Fruit fly (Drosophila melanogaster) whole organism, wandering third instar larva: ENCODE measurements around the gene CG9411.

Experiments used
- Abd-B ChIP-seq: fragments of >200 bp; optimal IDR thresholded peaks from 2 replicates; lab custom pipeline; 2017; ENCODE audit warnings: missing biosample characterization, missing genetic modification characterization
- CG32264 ChIP-seq: fragments of 200-800 bp; sonication (Bioruptor generic); optimal IDR thresholded peaks from 2 replicates; lab custom pipeline; 2016; ENCODE audit warnings: missing biosample characterization, missing genetic modification characterization
- CG9705 ChIP-seq: fragments of 200-800 bp; sonication (Bioruptor generic); optimal IDR thresholded peaks from 2 replicates; lab custom pipeline; 2018; ENCODE audit warnings: missing biosample characterization, mild to moderate bottlenecking, missing genetic modification characterization
- CrebA ChIP-seq: fragments of 200-800 bp; sonication (Bioruptor generic); optimal IDR thresholded peaks from 2 replicates; lab custom pipeline; 2016; ENCODE audit warnings: missing biosample characterization, mild to moderate bottlenecking, missing genetic modification characterization, borderline replicate concordance
- Dfd ChIP-seq: fragments of >200 bp; optimal IDR thresholded peaks from 2 replicates; lab custom pipeline; 2017; ENCODE audit warnings: missing biosample characterization, missing genetic modification characterization
- Dif ChIP-seq: fragments of 200-275, 200-300 bp; sonication (Bioruptor generic); optimal IDR thresholded peaks from 2 replicates; lab custom pipeline; 2018; ENCODE audit warnings: missing biosample characterization, missing genetic modification characterization; ENCODE audit not compliant: partially characterized antibody
- GATAd ChIP-seq: sonication (Bioruptor generic); optimal IDR thresholded peaks from 2 replicates; lab custom pipeline; 2016; ENCODE audit warnings: missing biosample characterization, missing genetic modification characterization
- HLH106 ChIP-seq: fragments of 200-800 bp; optimal IDR thresholded peaks from 3 replicates; lab custom pipeline; 2019; ENCODE audit warnings: missing biosample characterization, mild to moderate bottlenecking, missing genetic modification characterization, moderate library complexity
- Hnf4 ChIP-seq: fragments of 200-800 bp; sonication (Bioruptor generic); optimal IDR thresholded peaks from 2 replicates; lab custom pipeline; 2016; ENCODE audit warnings: missing biosample characterization, mild to moderate bottlenecking, missing genetic modification characterization
- Hr78 ChIP-seq: fragments of >200 bp; optimal IDR thresholded peaks from 2 replicates; lab custom pipeline; 2017; ENCODE audit warnings: missing biosample characterization, missing genetic modification characterization
- Hr83 ChIP-seq: fragments of 200-300 bp; sonication (Bioruptor generic); optimal IDR thresholded peaks from 2 replicates; lab custom pipeline; 2016; ENCODE audit warnings: missing biosample characterization, mild to moderate bottlenecking, missing genetic modification characterization, moderate library complexity; ENCODE audit not compliant: poor library complexity, severe bottlenecking
- Jra ChIP-seq: sonication (Bioruptor generic); optimal IDR thresholded peaks from 2 replicates; lab custom pipeline; 2016; ENCODE audit warnings: missing biosample characterization, missing genetic modification characterization
- Mio ChIP-seq: sonication (Bioruptor generic); optimal IDR thresholded peaks from 2 replicates; lab custom pipeline; 2016; ENCODE audit warnings: missing biosample characterization, missing genetic modification characterization
- Myc ChIP-seq: fragments of >200 bp; optimal IDR thresholded peaks from 2 replicates; lab custom pipeline; 2017
- N ChIP-seq: fragments of >200 bp; optimal IDR thresholded peaks from 2 replicates; lab custom pipeline; 2018; ENCODE audit warnings: missing biosample characterization, missing external identifiers, missing genetic modification characterization
- OdsH ChIP-seq: fragments of 200-800 bp; sonication (Bioruptor generic); optimal IDR thresholded peaks from 2 replicates; lab custom pipeline; 2016; ENCODE audit warnings: missing biosample characterization, mild to moderate bottlenecking, missing genetic modification characterization
- Rel ChIP-seq, 2 experiments: fragments of 200-800 bp; sonication (Bioruptor generic) in 1 of 2; optimal IDR thresholded peaks; 2 replicates in 1 of 2; 3 replicates in 1 of 2; lab custom pipeline; 2016 to 2019; ENCODE audit warnings: mild to moderate bottlenecking in 2 of 2, missing biosample characterization in 2 of 2, missing genetic modification characterization in 2 of 2, moderate library complexity in 1 of 2
- Sp1 ChIP-seq: fragments of 200-800 bp; sonication (Bioruptor generic); optimal IDR thresholded peaks from 3 replicates; lab custom pipeline; 2019; ENCODE audit warnings: missing biosample characterization, mild to moderate bottlenecking, missing genetic modification characterization, moderate library complexity
- Vsx2 ChIP-seq: fragments of 200-300, 225-300 bp; sonication (Bioruptor generic); optimal IDR thresholded peaks from 2 replicates; lab custom pipeline; 2018; ENCODE audit warnings: missing biosample characterization, missing genetic modification characterization; ENCODE audit not compliant: partially characterized antibody
- br ChIP-seq: fragments of 200-800 bp; sonication (Bioruptor generic); optimal IDR thresholded peaks from 2 replicates; lab custom pipeline; 2016; ENCODE audit warnings: missing biosample characterization, missing genetic modification characterization
- brk ChIP-seq: fragments of 200-800 bp; sonication (Bioruptor generic); optimal IDR thresholded peaks from 2 replicates; lab custom pipeline; 2016; ENCODE audit warnings: missing biosample characterization, mild to moderate bottlenecking, missing genetic modification characterization
- dl ChIP-seq, 2 experiments: fragments of 175-275, 200-275 bp in 1 of 2; fragments of 200-275 bp in 1 of 2; sonication (Bioruptor generic); optimal IDR thresholded peaks; lab custom pipeline; 2018; ENCODE audit warnings: mild to moderate bottlenecking in 2 of 2, missing biosample characterization in 2 of 2, missing genetic modification characterization in 2 of 2, moderate library complexity in 2 of 2; ENCODE audit not compliant: partially characterized antibody in 2 of 2, insufficient read depth in 1 of 2
- dmrt93B ChIP-seq: fragments of 200-800 bp; sonication (Bioruptor generic); optimal IDR thresholded peaks from 2 replicates; lab custom pipeline; 2018; ENCODE audit warnings: missing biosample characterization, mild to moderate bottlenecking, missing genetic modification characterization
- dsf ChIP-seq: sonication (Bioruptor generic); optimal IDR thresholded peaks from 2 replicates; lab custom pipeline; 2016; ENCODE audit warnings: missing biosample characterization, missing genetic modification characterization, borderline replicate concordance
- ey ChIP-seq: fragments of 200-800 bp; sonication (Bioruptor generic); optimal IDR thresholded peaks from 2 replicates; lab custom pipeline; 2016; ENCODE audit warnings: missing biosample characterization, missing genetic modification characterization
- foxo ChIP-seq, 2 experiments: fragments of 200-800 bp; sonication (Bioruptor generic); optimal IDR thresholded peaks; 2 replicates in 1 of 2; 3 replicates in 1 of 2; lab custom pipeline; 2016 to 2017; ENCODE audit warnings: missing biosample characterization in 2 of 2, missing genetic modification characterization in 2 of 2
- fru ChIP-seq: fragments of 200-800 bp; sonication (Bioruptor generic); optimal IDR thresholded peaks from 3 replicates; lab custom pipeline; 2016; ENCODE audit warnings: missing biosample characterization, mild to moderate bottlenecking, missing genetic modification characterization
- h ChIP-seq: fragments of 200-800 bp; sonication (Bioruptor generic); optimal IDR thresholded peaks from 3 replicates; lab custom pipeline; 2016; ENCODE audit warnings: missing biosample characterization, mild to moderate bottlenecking, missing genetic modification characterization
- jim ChIP-seq: fragments of 175-275, 200-325 bp; sonication (Bioruptor generic); optimal IDR thresholded peaks from 2 replicates; lab custom pipeline; 2016; ENCODE audit warnings: missing biosample characterization, mild to moderate bottlenecking, missing genetic modification characterization
- lola ChIP-seq: fragments of >200 bp; optimal IDR thresholded peaks from 2 replicates; lab custom pipeline; 2017; ENCODE audit warnings: missing biosample characterization, missing genetic modification characterization
- pan ChIP-seq: fragments of >200 bp; optimal IDR thresholded peaks from 2 replicates; lab custom pipeline; 2017
- psq ChIP-seq: fragments of 200-800 bp; sonication (Bioruptor generic); optimal IDR thresholded peaks from 3 replicates; lab custom pipeline; 2017; ENCODE audit warnings: missing biosample characterization, mild to moderate bottlenecking, missing genetic modification characterization, moderate library complexity
- rgr ChIP-seq: fragments of 200-800 bp; sonication (Bioruptor generic); optimal IDR thresholded peaks from 3 replicates; lab custom pipeline; 2016; ENCODE audit warnings: missing biosample characterization, mild to moderate bottlenecking, missing genetic modification characterization
- sage ChIP-seq: fragments of 200-800 bp; sonication (Bioruptor generic); optimal IDR thresholded peaks from 2 replicates; lab custom pipeline; 2016; ENCODE audit warnings: missing biosample characterization, mild to moderate bottlenecking, missing genetic modification characterization
- sv ChIP-seq: fragments of 200-800 bp; sonication (Bioruptor generic); optimal IDR thresholded peaks from 3 replicates; lab custom pipeline; 2016; ENCODE audit warnings: missing biosample characterization, missing genetic modification characterization
- tai ChIP-seq: sonication (Bioruptor generic); optimal IDR thresholded peaks from 2 replicates; lab custom pipeline; 2016; ENCODE audit warnings: missing biosample characterization, missing genetic modification characterization
- usp ChIP-seq: fragments of >200 bp; optimal IDR thresholded peaks from 2 replicates; lab custom pipeline; 2017; ENCODE audit warnings: missing biosample characterization, missing genetic modification characterization
- woc ChIP-seq: sonication (Bioruptor generic); optimal IDR thresholded peaks from 2 replicates; lab custom pipeline; 2016; ENCODE audit warnings: missing biosample characterization, mild to moderate bottlenecking, missing genetic modification characterization

Gene CG9411

DNA sequence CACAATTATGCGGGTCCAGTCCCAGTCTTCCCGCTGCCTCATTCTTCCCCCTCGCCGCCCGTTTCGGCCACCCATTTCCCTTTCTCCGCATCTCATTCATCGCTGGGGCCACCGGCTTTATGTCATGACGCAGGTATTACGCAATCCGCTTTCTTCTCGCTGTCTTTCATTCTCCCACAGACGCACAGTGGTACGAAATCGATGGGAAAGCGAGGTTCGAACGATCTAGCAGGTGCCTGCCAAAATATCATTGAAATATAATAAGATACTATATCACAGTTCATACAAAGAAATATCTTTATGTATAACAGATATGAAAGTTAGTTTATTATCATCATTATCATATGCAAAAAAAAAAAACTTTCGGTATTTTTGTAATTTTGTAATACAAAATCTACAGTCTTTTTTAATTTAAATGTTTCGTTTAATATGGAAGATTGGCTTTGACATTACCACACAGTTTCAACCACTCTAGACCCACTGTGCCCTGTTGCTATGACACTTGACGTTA, 3.7 kb upstream of the CG9411 start:
- TF ChIP-seq Vsx2 = no peak
- no peak for TF ChIP-seq Myc (lab: Kevin White, UChicago)
- peak; percentile 71 for TF ChIP-seq OdsH (GFP tag; lab: Kevin White, UChicago)
- peak; percentile 31 for TF ChIP-seq HLH106 (tag; lab: Kevin White, UChicago)
- TF ChIP-seq br (GFP tag; lab: Kevin White, UChicago) = peak; percentile 55
- TF ChIP-seq lola (GFP tag; lab: Kevin White, UChicago) = no peak
- no peak for TF ChIP-seq Hr78 (GFP tag; lab: Kevin White, UChicago)
- peak; percentile 63 for TF ChIP-seq rgr (GFP tag; lab: Kevin White, UChicago)
- TF ChIP-seq dl (GFP tag; optimal IDR thresholded peaks at IDR 0.05; lab: Kevin White, UChicago; ENCODE audit: insufficient read depth in 1 of 2, partially characterized antibody in 2 of 2) = no peak
- no peak for TF ChIP-seq Abd-B (GFP tag; lab: Kevin White, UChicago)
- no peak for TF ChIP-seq pan (lab: Kevin White, UChicago)
- TF ChIP-seq GATAd (GFP tag; lab: Kevin White, UChicago) = no peak
- TF ChIP-seq woc (GFP tag; lab: Kevin White, UChicago) = peak; percentile 39
- TF ChIP-seq CG32264 (GFP tag; lab: Kevin White, UChicago) = no peak
- TF ChIP-seq Dfd = no peak
- no peak for TF ChIP-seq sage
- peak; percentile 76 for TF ChIP-seq psq (GFP tag; lab: Kevin White, UChicago)
- no peak for TF ChIP-seq dsf (GFP tag; lab: Kevin White, UChicago)
- no peak for TF ChIP-seq Dif
- TF ChIP-seq brk (GFP tag; lab: Kevin White, UChicago) = no peak
- no peak for TF ChIP-seq jim
- peak; percentile 47 for TF ChIP-seq Sp1
- TF ChIP-seq N = no peak
- no peak for TF ChIP-seq tai
- peak; percentile 67 for TF ChIP-seq h
- TF ChIP-seq Hnf4 = peak; percentile 32
- peak; percentile 48 for TF ChIP-seq dmrt93B (GFP tag; lab: Kevin White, UChicago)
- TF ChIP-seq sv = peak; percentile 39
- no peak for TF ChIP-seq CG9705 (GFP tag; lab: Kevin White, UChicago)
- TF ChIP-seq Jra (GFP tag; lab: Kevin White, UChicago) = no peak
- TF ChIP-seq Rel (GFP tag; optimal IDR thresholded peaks at IDR 0.05; lab: Kevin White, UChicago) = no peak
- TF ChIP-seq Rel (tag; optimal IDR thresholded peaks at IDR 0.05; lab: Kevin White, UChicago) = no peak
- no peak for TF ChIP-seq Hr83 (GFP tag; lab: Kevin White, UChicago)
- peak; percentile 55 for TF ChIP-seq ey (GFP tag; lab: Kevin White, UChicago)
- no peak for TF ChIP-seq CrebA (GFP tag; lab: Kevin White, UChicago)
- TF ChIP-seq Mio (GFP tag; lab: Kevin White, UChicago) = no peak
- TF ChIP-seq fru (GFP tag; lab: Kevin White, UChicago) = peak; percentile 79
- TF ChIP-seq usp (GFP tag; lab: Kevin White, UChicago) = no peak
- peak in 1 of 2 experiments; percentile 80 for TF ChIP-seq foxo (GFP tag; optimal IDR thresholded peaks at IDR 0.05; lab: Kevin White, UChicago)

DNA sequence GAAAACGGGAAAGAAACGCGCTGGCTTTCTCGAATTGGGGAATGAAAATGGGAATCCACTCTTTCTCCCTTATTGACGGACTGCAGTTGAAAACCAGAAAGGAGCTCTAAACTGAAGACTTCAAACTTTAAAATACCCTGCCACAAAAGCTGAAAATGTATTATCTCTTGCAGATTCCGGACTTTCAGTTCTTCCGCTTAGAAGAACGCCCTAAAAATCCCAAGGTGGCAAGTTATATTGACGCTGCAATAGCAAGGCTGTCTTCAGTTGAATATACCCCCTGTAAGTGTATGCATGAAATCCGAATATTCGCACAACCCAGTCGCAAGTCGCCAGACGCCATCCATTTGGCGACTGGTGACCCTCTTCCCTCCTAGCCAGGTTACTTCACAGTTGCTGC, 1.7 kb upstream of the CG9411 start:
- TF ChIP-seq Dif (no peak), usp (GFP tag; lab: Kevin White, UChicago) (no peak), rgr (GFP tag; lab: Kevin White, UChicago) (peak; percentile 84), Vsx2 (no peak), fru (GFP tag; lab: Kevin White, UChicago) (peak; percentile 92), brk (GFP tag; lab: Kevin White, UChicago) (peak; percentile 40), CG32264 (GFP tag; lab: Kevin White, UChicago) (peak; percentile 50), jim (no peak), N (no peak), sage (peak; percentile 15), dl (GFP tag; optimal IDR thresholded peaks at IDR 0.05; lab: Kevin White, UChicago; ENCODE audit: insufficient read depth in 1 of 2, partially characterized antibody in 2 of 2) (no peak), h (peak; percentile 86), woc (GFP tag; lab: Kevin White, UChicago) (peak; percentile 85), GATAd (GFP tag; lab: Kevin White, UChicago) (no peak), Mio (GFP tag; lab: Kevin White, UChicago) (peak; percentile 18), HLH106 (tag; lab: Kevin White, UChicago) (peak; percentile 91), OdsH (GFP tag; lab: Kevin White, UChicago) (peak; percentile 70), br (GFP tag; lab: Kevin White, UChicago) (peak; percentile 85), pan (lab: Kevin White, UChicago) (no peak), psq (GFP tag; lab: Kevin White, UChicago) (peak; percentile 77), dmrt93B (GFP tag; lab: Kevin White, UChicago) (peak; percentile 81), Rel (GFP tag; optimal IDR thresholded peaks at IDR 0.05; lab: Kevin White, UChicago) (no peak), Rel (tag; optimal IDR thresholded peaks at IDR 0.05; lab: Kevin White, UChicago) (peak; percentile 52), CrebA (GFP tag; lab: Kevin White, UChicago) (peak; percentile 37), Hnf4 (peak; percentile 74), ey (GFP tag; lab: Kevin White, UChicago) (peak; percentile 84), dsf (GFP tag; lab: Kevin White, UChicago) (no peak), Sp1 (peak; percentile 85), foxo (GFP tag; optimal IDR thresholded peaks at IDR 0.05; lab: Kevin White, UChicago) (peak; percentile 17 to 87), Abd-B (GFP tag; lab: Kevin White, UChicago) (no peak), CG9705 (GFP tag; lab: Kevin White, UChicago) (peak; percentile 75), Hr78 (GFP tag; lab: Kevin White, UChicago) (no peak), Jra (GFP tag; lab: Kevin White, UChicago) (no peak), sv (no peak), Hr83 (GFP tag; lab: Kevin White, UChicago) (no peak), Dfd (no peak), Myc (lab: Kevin White, UChicago) (no peak), tai (peak; percentile 60), lola (GFP tag; lab: Kevin White, UChicago) (no peak)
